Fruit fly (Drosophila melanogaster) whole organism, adult: ENCODE measurements around the gene CG9263.

ENCODE experiments used
- CG11617 ChIP-seq: fragments of 200-800 bp; sonication (Bioruptor generic); optimal IDR thresholded peaks from 2 replicates; lab custom pipeline; 2017; ENCODE audit warnings: mild to moderate bottlenecking, missing biosample characterization, missing genetic modification reagents, missing genetic modification characterization
- CG12768 ChIP-seq: fragments of 200-800 bp; sonication (Bioruptor generic); optimal IDR thresholded peaks from 2 replicates; lab custom pipeline; 2017; ENCODE audit warnings: missing biosample characterization, missing genetic modification characterization, mild to moderate bottlenecking, moderate library complexity, missing genetic modification reagents
- CG14711 ChIP-seq: fragments of 200-800 bp; sonication (Bioruptor generic); optimal IDR thresholded peaks from 2 replicates; lab custom pipeline; 2018; ENCODE audit warnings: missing biosample characterization, mild to moderate bottlenecking, missing genetic modification characterization, moderate library complexity
- CG1620 ChIP-seq: fragments of 200-800 bp; sonication (Bioruptor generic); optimal IDR thresholded peaks from 2 replicates; lab custom pipeline; 2016; ENCODE audit warnings: missing biosample characterization, missing genetic modification characterization
- CG33017 ChIP-seq: fragments of 200-800 bp; sonication (Bioruptor generic); optimal IDR thresholded peaks from 2 replicates; lab custom pipeline; 2018; ENCODE audit warnings: missing biosample characterization, mild to moderate bottlenecking, missing genetic modification characterization, moderate library complexity
- CG5204 ChIP-seq: fragments of 200-800 bp; sonication (Bioruptor generic); optimal IDR thresholded peaks from 2 replicates; lab custom pipeline; 2016; ENCODE audit warnings: missing biosample characterization, missing genetic modification characterization
- CG7045 ChIP-seq: fragments of 200-800 bp; sonication (Bioruptor generic); optimal IDR thresholded peaks from 2 replicates; lab custom pipeline; 2017; ENCODE audit warnings: missing biosample characterization, mild to moderate bottlenecking, missing genetic modification characterization
- CG7101 ChIP-seq: fragments of 200-800 bp; sonication (Bioruptor generic); optimal IDR thresholded peaks from 2 replicates; lab custom pipeline; 2018; ENCODE audit warnings: missing biosample characterization, mild to moderate bottlenecking, missing genetic modification characterization, moderate library complexity
- Clk ChIP-seq: fragments of 200-800 bp; sonication (Bioruptor generic); optimal IDR thresholded peaks from 2 replicates; lab custom pipeline; 2017; ENCODE audit warnings: missing biosample characterization, missing genetic modification characterization
- Crg-1 ChIP-seq: fragments of 200-800 bp; sonication (Bioruptor generic); optimal IDR thresholded peaks from 2 replicates; lab custom pipeline; 2016; ENCODE audit warnings: missing biosample characterization, missing genetic modification characterization
- Hr96 ChIP-seq: fragments of 200-800 bp; sonication (Bioruptor generic); optimal IDR thresholded peaks from 2 replicates; lab custom pipeline; 2016; ENCODE audit warnings: missing biosample characterization, missing genetic modification characterization
- Mnt ChIP-seq: fragments of 200-800 bp; sonication (Bioruptor generic); optimal IDR thresholded peaks from 2 replicates; lab custom pipeline; 2016; ENCODE audit warnings: missing biosample characterization, mild to moderate bottlenecking, missing genetic modification characterization
- bab1 ChIP-seq: fragments of 200-800 bp; sonication (Bioruptor generic); optimal IDR thresholded peaks from 3 replicates; lab custom pipeline; 2019; ENCODE audit warnings: missing biosample characterization, mild to moderate bottlenecking, missing genetic modification characterization, moderate library complexity
- cic ChIP-seq: fragments of 200-800 bp; sonication (Bioruptor generic); optimal IDR thresholded peaks from 2 replicates; lab custom pipeline; 2017; ENCODE audit warnings: missing biosample characterization, mild to moderate bottlenecking, missing genetic modification characterization, moderate library complexity
- cnc ChIP-seq, 2 experiments: fragments of >200 bp; optimal IDR thresholded peaks; 2 replicates each; lab custom pipeline; 2017
- kay ChIP-seq: fragments of 200-800 bp; sonication (Bioruptor generic); peaks from one replicate; lab custom pipeline; 2016; ENCODE audit warnings: missing biosample characterization, missing genetic modification characterization, borderline replicate concordance
- ovo ChIP-seq: fragments of 200-800 bp; sonication (Bioruptor generic); optimal IDR thresholded peaks from 2 replicates; lab custom pipeline; 2016; ENCODE audit warnings: missing biosample characterization, missing genetic modification characterization
- pad ChIP-seq: fragments of 200-800 bp; sonication (Bioruptor generic); optimal IDR thresholded peaks from 3 replicates; lab custom pipeline; 2017; ENCODE audit warnings: missing biosample characterization, missing genetic modification characterization, mild to moderate bottlenecking, moderate library complexity, missing genetic modification reagents
- tj ChIP-seq: fragments of 200-800 bp; sonication (Bioruptor generic); optimal IDR thresholded peaks from 3 replicates; lab custom pipeline; 2017; ENCODE audit warnings: missing biosample characterization, mild to moderate bottlenecking, missing genetic modification characterization, moderate library complexity
- toe ChIP-seq: fragments of 200-800 bp; sonication (Bioruptor generic); optimal IDR thresholded peaks from 2 replicates; lab custom pipeline; 2016; ENCODE audit warnings: missing biosample characterization, missing genetic modification characterization

The CG9263 gene

DNA sequence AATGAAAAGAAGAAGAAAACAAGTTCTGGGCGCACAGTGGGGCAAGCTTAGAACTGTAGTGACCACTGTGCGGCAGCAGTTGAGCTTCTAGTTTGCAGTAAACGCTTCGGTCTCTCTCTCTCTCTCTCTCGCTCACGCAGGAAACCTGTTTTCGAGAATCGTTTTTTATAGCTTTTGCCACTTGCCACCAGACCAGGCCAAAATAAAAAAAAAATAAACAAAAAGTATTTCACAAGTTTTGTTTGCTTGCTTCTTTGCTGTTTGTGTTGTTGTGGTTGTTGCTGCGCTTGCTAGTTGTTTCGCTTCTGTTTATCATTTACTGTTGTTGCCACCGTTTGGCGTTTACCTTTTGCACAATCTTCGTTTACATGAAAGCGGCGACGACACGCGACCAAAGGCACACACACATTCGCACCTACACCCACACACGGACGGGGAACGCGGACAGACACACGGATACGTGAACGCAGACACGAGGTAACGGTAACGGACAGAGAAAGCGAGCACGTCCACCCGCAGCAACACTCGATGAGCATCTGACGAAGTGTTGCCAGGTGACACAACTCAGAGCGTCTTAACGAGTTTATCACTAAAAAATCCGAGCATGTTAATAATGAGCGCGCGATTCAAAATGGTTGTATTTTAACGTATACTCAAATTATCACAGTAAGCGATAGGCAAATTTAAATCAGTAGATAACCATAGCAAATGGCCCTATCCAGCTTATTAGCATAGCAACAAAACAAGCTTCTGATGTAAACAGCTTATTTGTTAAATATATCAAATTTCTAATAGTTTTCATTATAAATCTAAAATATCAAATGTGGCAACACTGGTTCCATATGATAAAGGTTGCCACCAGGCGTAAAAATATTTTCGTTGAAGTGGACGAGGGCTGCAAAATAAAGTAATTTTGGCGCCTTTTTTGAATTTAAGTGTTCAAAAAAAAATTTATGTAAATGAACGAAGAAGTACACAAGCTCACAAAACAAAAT, 6.7 kb upstream of the CG9263 start, which contains the start of gene B4:
Gene B4 (minus strand): TSS at position 543 of the 995 bp plus-strand sequence.
- TF ChIP-seq cic (GFP tag; lab: Kevin White, UChicago) = peak; percentile 58
- no peak for TF ChIP-seq Crg-1 (GFP tag; lab: Kevin White, UChicago)
- peak; percentile 30 for TF ChIP-seq Hr96 (GFP tag; lab: Kevin White, UChicago)
- no peak for TF ChIP-seq CG33017 (tag; lab: Kevin White, UChicago)
- TF ChIP-seq bab1 = peak; percentile 62
- peak; percentile 91 for TF ChIP-seq ovo
- peak; percentile 17 for TF ChIP-seq CG7101
- peak; percentile 61 for TF ChIP-seq tj (GFP tag; lab: Kevin White, UChicago)
- peak; percentile 39 for TF ChIP-seq kay (GFP tag; lab: Kevin White, UChicago)
- no peak for TF ChIP-seq CG7045 (GFP tag; lab: Kevin White, UChicago)
- TF ChIP-seq Mnt = peak; percentile 95
- peak; percentile 15 for TF ChIP-seq CG12768 (GFP tag; lab: Kevin White, UChicago)
- TF ChIP-seq CG5204 (GFP tag; lab: Kevin White, UChicago) = no peak
- no peak for TF ChIP-seq toe (GFP tag; lab: Kevin White, UChicago)
- TF ChIP-seq CG14711 (tag; lab: Kevin White, UChicago) = peak; percentile 33
- TF ChIP-seq Clk (GFP tag; lab: Kevin White, UChicago) = no peak
- peak; percentile 17 for TF ChIP-seq pad
- peak; percentile 1 for TF ChIP-seq CG1620 (GFP tag; lab: Kevin White, UChicago)
- TF ChIP-seq CG11617 = no peak
- TF ChIP-seq cnc (optimal IDR thresholded peaks at IDR 0.05; lab: Kevin White, UChicago) = no peak

DNA sequence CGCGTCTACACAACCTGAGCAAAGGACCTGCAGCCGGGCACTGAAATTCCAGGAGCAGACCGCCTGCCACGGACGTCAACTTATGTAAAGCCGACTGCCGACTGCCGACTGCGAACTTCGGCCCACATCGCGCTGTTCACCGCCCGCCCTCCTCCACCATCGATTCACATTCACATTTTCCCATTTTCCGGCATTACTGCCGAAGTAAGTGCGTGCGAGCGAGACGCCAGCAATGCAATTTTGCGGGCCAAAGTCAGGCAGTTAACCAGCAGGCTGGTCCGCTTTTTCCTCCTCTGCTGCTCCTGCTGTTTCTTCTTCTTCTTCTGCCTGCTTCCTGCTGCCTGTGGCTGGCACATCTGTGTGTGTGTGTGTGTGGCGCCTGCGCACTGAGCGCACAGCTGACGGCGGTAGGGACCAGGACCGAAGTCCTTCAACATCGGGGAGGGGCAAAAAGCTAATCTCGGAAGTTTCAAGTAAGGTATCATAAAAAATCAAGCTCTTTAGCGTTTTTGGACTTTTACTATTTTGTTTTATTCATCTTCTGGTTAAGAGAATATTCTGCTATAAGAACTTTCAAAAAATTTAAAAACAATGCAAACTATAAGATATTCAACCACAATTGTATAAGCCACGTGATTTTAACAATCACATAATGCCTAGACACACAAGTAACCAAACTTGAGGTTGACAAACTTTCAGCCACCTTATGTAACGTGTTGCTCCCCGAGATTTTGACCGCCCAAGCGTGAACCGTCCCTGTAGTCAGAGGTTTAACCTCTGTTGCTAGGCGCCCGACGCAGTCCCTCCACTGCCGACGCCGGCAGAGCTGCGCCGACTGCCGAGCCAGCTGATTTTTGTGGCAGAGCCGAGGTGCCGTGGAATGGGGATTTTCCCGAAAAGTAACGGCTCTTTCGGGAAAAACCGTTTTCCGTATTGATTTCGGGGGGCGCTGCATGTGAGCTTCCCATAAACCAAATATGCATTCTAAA, 5.7 kb upstream of the CG9263 start:
- no peak for TF ChIP-seq CG1620 (GFP tag; lab: Kevin White, UChicago)
- TF ChIP-seq CG7045 (GFP tag; lab: Kevin White, UChicago) = peak; percentile 51
- TF ChIP-seq ovo = no peak
- TF ChIP-seq toe (GFP tag; lab: Kevin White, UChicago) = peak; percentile 61
- peak; percentile 58 for TF ChIP-seq Hr96 (GFP tag; lab: Kevin White, UChicago)
- peak; percentile 43 for TF ChIP-seq Clk (GFP tag; lab: Kevin White, UChicago)
- no peak for TF ChIP-seq tj (GFP tag; lab: Kevin White, UChicago)
- TF ChIP-seq CG5204 (GFP tag; lab: Kevin White, UChicago) = peak; percentile 55
- TF ChIP-seq CG12768 (GFP tag; lab: Kevin White, UChicago) = no peak

DNA sequence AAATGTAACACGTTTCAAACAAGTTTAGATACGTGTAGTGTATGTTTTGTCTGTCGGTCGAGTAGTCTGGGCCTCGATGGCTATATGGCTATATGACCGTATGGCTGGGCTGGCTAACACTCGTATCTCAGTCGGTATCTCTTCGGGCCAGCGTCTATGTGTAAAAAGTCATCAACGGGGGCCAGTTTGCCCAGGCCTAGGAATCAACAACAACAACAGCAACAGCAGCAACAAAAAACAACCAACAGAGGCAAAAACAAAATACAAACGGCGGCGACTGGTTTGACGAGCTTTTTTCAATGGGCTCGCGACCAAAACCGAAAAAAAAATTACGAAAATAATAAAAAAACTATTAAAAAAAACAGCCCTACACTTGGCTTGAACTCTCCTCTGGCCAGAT, 3.3 kb upstream of the CG9263 start:
- TF ChIP-seq CG14711 (tag; lab: Kevin White, UChicago) = no peak
- no peak for TF ChIP-seq ovo
- TF ChIP-seq Hr96 (GFP tag; lab: Kevin White, UChicago) = no peak
- TF ChIP-seq Mnt = no peak
- TF ChIP-seq cic (GFP tag; lab: Kevin White, UChicago) = no peak
- no peak for TF ChIP-seq CG1620 (GFP tag; lab: Kevin White, UChicago)
- TF ChIP-seq CG5204 (GFP tag; lab: Kevin White, UChicago) = no peak
- no peak for TF ChIP-seq CG11617
- no peak for TF ChIP-seq CG7045 (GFP tag; lab: Kevin White, UChicago)
- no peak for TF ChIP-seq Clk (GFP tag; lab: Kevin White, UChicago)
- TF ChIP-seq pad = no peak
- no peak for TF ChIP-seq tj (GFP tag; lab: Kevin White, UChicago)

DNA sequence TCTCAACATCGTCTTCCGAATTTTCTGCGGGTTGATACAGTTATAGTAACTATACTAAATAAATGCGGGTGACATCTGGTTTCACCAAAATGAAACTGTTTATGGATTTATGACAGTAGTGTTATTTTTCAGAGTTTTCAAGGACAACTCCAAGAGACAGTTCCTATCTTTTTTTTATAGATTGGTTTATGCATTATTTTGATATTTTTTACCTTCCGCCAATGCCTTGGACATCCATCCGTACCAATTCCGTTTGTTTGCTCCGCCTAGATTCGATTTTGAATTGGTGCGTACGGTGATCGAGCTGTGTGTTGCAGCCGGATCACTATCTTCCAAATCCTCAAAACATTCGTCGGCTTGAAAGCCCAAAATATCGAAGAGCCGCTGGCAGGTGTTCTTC, 408 bp downstream of the CG9263 start, which contains the start of gene CG16853:
Gene CG16853 (plus strand): TSS at position 301 of the 400 bp plus-strand sequence.
- TF ChIP-seq tj (GFP tag; lab: Kevin White, UChicago) (no peak), CG1620 (GFP tag; lab: Kevin White, UChicago) (no peak), pad (no peak), Mnt (no peak)

DNA sequence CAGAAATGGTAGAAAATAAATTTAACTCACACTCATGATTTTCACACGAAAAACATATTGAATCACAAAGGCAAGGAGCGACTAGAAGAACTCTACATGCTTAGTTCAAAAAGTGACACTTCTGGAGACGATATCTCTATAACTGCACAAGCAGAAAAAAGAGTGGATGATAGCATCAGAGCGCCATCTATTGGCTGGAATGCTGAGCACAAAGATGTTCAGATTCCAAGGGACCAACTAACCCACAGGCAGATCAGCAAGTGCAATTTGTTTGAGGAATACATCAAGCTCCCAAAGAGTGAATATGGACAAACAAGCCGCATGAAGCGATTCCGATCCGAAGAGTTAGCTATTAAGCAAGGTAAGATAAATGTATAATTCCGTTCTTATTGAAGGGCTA, 1.7 kb downstream of the CG9263 start, which contains the start of gene CG16852:
Gene CG16852 (plus strand): TSS at position 48 of the 400 bp plus-strand sequence.
- TF ChIP-seq CG14711 (tag; lab: Kevin White, UChicago) (no peak), Hr96 (GFP tag; lab: Kevin White, UChicago) (no peak), cnc (optimal IDR thresholded peaks at IDR 0.05; lab: Kevin White, UChicago) (no peak), ovo (no peak), tj (GFP tag; lab: Kevin White, UChicago) (no peak), CG12768 (GFP tag; lab: Kevin White, UChicago) (no peak), CG1620 (GFP tag; lab: Kevin White, UChicago) (no peak), Clk (GFP tag; lab: Kevin White, UChicago) (no peak), toe (GFP tag; lab: Kevin White, UChicago) (no peak), CG7101 (no peak), CG7045 (GFP tag; lab: Kevin White, UChicago) (no peak), bab1 (no peak), kay (GFP tag; lab: Kevin White, UChicago) (no peak), CG5204 (GFP tag; lab: Kevin White, UChicago) (no peak), CG11617 (no peak)
